Worm (Caenorhabditis elegans): ENCODE results near the gene semi-1.
A peak's percentile ranks its signal among the peaks of the same experiment; 100 is the strongest.

ce11 chrV:13556746-13557145 lies 41.7 kb upstream of the semi-1 start, which contains the start of gene cav-2:
- peak; percentile 79 for TF ChIP-seq nhr-28 (tag; optimal IDR thresholded peaks at IDR 0.05)
- TF ChIP-seq mep-1 (tag; optimal IDR thresholded peaks at IDR 0.05) = peak; percentile 71
- TF ChIP-seq mes-2 (tag; optimal IDR thresholded peaks at IDR 0.05; ENCODE audit: poor library complexity, severe bottlenecking) = peak; percentile 99
- TF ChIP-seq lin-1 (GFP tag; IDR thresholded peaks at IDR 0.05) = peak; percentile 81
- TF ChIP-seq ztf-11 (tag; optimal IDR thresholded peaks at IDR 0.05) = no peak
- peak in 1 of 2 experiments; percentile 82 for TF ChIP-seq lsy-2 (tag; optimal IDR thresholded peaks at IDR 0.05)
- TF ChIP-seq D1046.2 (GFP tag; IDR thresholded peaks at IDR 0.05) = no peak
- TF ChIP-seq ama-1 (optimal IDR thresholded peaks at IDR 0.05) = no peak
- TF ChIP-seq lir-3 (tag; optimal IDR thresholded peaks at IDR 0.05) = no peak
- TF ChIP-seq F37D6.2 (tag; optimal IDR thresholded peaks at IDR 0.05) = no peak
- TF ChIP-seq ces-1 (GFP tag; optimal IDR thresholded peaks at IDR 0.05) = no peak
- no peak for TF ChIP-seq F49E8.2 (tag; optimal IDR thresholded peaks at IDR 0.05; ENCODE audit: borderline replicate concordance)
